Worm (Caenorhabditis elegans) whole organism, mixed stage, embryonic: ENCODE data around the gene fipr-15.

ENCODE experiments used
- cnd-1 ChIP-seq: fragments of 200-800 bp; sonication (Bioruptor generic); optimal IDR thresholded peaks from 2 replicates; lab custom pipeline; 2018; ENCODE audit warnings: mild to moderate bottlenecking, missing genetic modification characterization, missing compliant biosample characterization
- elt-1 ChIP-seq: sonication (generic microtip); optimal IDR thresholded peaks from 2 replicates; lab custom pipeline; 2017; ENCODE audit warnings: missing genetic modification characterization, mild to moderate bottlenecking, missing compliant biosample characterization, antibody characterized with exemption, moderate library complexity, borderline replicate concordance; ENCODE audit not compliant: insufficient read depth
- lin-13 ChIP-seq: fragments of 150-350 bp; optimal IDR thresholded peaks from 2 replicates; lab custom pipeline; 2014; ENCODE audit warnings: missing biosample characterization, missing genetic modification characterization
- mab-5 ChIP-seq: fragments of 150-350 bp; optimal IDR thresholded peaks from 2 replicates; lab custom pipeline; 2014; ENCODE audit warnings: missing biosample characterization, missing genetic modification characterization
- nhr-12 ChIP-seq: fragments of 150-350 bp; optimal IDR thresholded peaks from 2 replicates; lab custom pipeline; 2014; ENCODE audit warnings: missing biosample characterization, missing genetic modification characterization
- sem-2 ChIP-seq: fragments of 200-800 bp; sonication (Bioruptor generic); optimal IDR thresholded peaks from 2 replicates; lab custom pipeline; 2018; ENCODE audit warnings: mild to moderate bottlenecking, missing genetic modification characterization, missing compliant biosample characterization
- ztf-11 ChIP-seq: fragments of 150-350 bp; optimal IDR thresholded peaks from 2 replicates; lab custom pipeline; 2014; ENCODE audit warnings: missing biosample characterization, missing genetic modification characterization

- TF ChIP-seq sem-2 (GFP tag; lab: Kevin White, UChicago): no peak
- no peak for TF ChIP-seq ztf-11 (tag; lab: Kevin White, UChicago)
- TF ChIP-seq lin-13 (tag; lab: Kevin White, UChicago): no peak
- no peak for TF ChIP-seq cnd-1 (tag; lab: Kevin White, UChicago)
- no peak for TF ChIP-seq nhr-12 (tag; lab: Kevin White, UChicago)
- TF ChIP-seq elt-1 (tag; lab: Kevin White, UChicago): no peak
- no peak for TF ChIP-seq mab-5
Observed at ce11 chrIV:10909206-10909605, 28.8 kb downstream of the fipr-15 start, which contains the start of gene ZK596.2.
